Worm (Caenorhabditis elegans) whole organism, late embryonic: ENCODE data around the gene F58A4.6.

Experiments
- C08G9.2 ChIP-seq: sonication (generic microtip); optimal IDR thresholded peaks from 2 replicates; lab custom pipeline; 2016; ENCODE audit warnings: mild to moderate bottlenecking, missing genetic modification characterization, moderate library complexity, missing compliant biosample characterization
- C38D4.7 ChIP-seq: fragments of 200-800 bp; sonication (Bioruptor generic); optimal IDR thresholded peaks from 2 replicates; lab custom pipeline; 2018; ENCODE audit warnings: mild to moderate bottlenecking, missing genetic modification characterization, moderate library complexity, missing compliant biosample characterization
- F13H6.1 ChIP-seq: sonication (generic microtip); optimal IDR thresholded peaks from 2 replicates; lab custom pipeline; 2016; ENCODE audit warnings: missing genetic modification characterization, missing compliant biosample characterization
- K02D7.2 ChIP-seq: sonication (generic microtip); optimal IDR thresholded peaks from 2 replicates; lab custom pipeline; 2017; ENCODE audit warnings: mild to moderate bottlenecking, missing genetic modification characterization, missing compliant biosample characterization
- K09A11.1 ChIP-seq: sonication (generic microtip); optimal IDR thresholded peaks from 2 replicates; lab custom pipeline; 2017; ENCODE audit warnings: antibody characterized with exemption, mild to moderate bottlenecking, missing genetic modification characterization, missing compliant biosample characterization; ENCODE audit not compliant: insufficient read depth
- ceh-14 ChIP-seq: sonication (generic microtip); optimal IDR thresholded peaks from 2 replicates; lab custom pipeline; 2016; ENCODE audit warnings: missing genotype, missing genetic modification characterization, missing compliant biosample characterization
- ceh-18 ChIP-seq: sonication (generic microtip); optimal IDR thresholded peaks from 2 replicates; lab custom pipeline; 2016; ENCODE audit warnings: missing genetic modification characterization, missing compliant biosample characterization
- ceh-30 ChIP-seq: fragments of 150-350 bp; optimal IDR thresholded peaks from 2 replicates; lab custom pipeline; 2014; ENCODE audit warnings: missing biosample characterization, missing genetic modification characterization
- ceh-48 ChIP-seq: sonication (generic microtip); optimal IDR thresholded peaks from 2 replicates; lab custom pipeline; 2016; ENCODE audit warnings: missing genetic modification characterization, inconsistent platforms, missing compliant biosample characterization
- ceh-6 ChIP-seq: fragments of 200-800 bp; sonication (Bioruptor generic); optimal IDR thresholded peaks from 2 replicates; lab custom pipeline; 2018; ENCODE audit warnings: mild to moderate bottlenecking, missing genetic modification characterization, missing compliant biosample characterization
- dmd-4 ChIP-seq: sonication (generic microtip); optimal IDR thresholded peaks from 2 replicates; lab custom pipeline; 2016; ENCODE audit warnings: borderline replicate concordance, missing genetic modification characterization, missing compliant biosample characterization
- dve-1 ChIP-seq: sonication (generic microtip); optimal IDR thresholded peaks from 2 replicates; lab custom pipeline; 2017; ENCODE audit warnings: antibody characterized with exemption, mild to moderate bottlenecking, missing genetic modification characterization, missing compliant biosample characterization
- elt-2 ChIP-seq: sonication (generic microtip); optimal IDR thresholded peaks from 2 replicates; lab custom pipeline; 2016; ENCODE audit warnings: missing genetic modification reagents, missing genetic modification characterization, missing compliant biosample characterization
- eyg-1 ChIP-seq: sonication (generic microtip); optimal IDR thresholded peaks from 2 replicates; lab custom pipeline; 2016; ENCODE audit warnings: missing genotype, missing genetic modification characterization, missing compliant biosample characterization
- fax-1 ChIP-seq: sonication (generic microtip); optimal IDR thresholded peaks from 2 replicates; lab custom pipeline; 2016; ENCODE audit warnings: missing genotype, missing genetic modification characterization, missing compliant biosample characterization
- gmeb-2 ChIP-seq: sonication (generic microtip); optimal IDR thresholded peaks from 2 replicates; lab custom pipeline; 2016; ENCODE audit warnings: missing genetic modification characterization, inconsistent platforms, missing compliant biosample characterization
- hlh-13 ChIP-seq: fragments of 200-800 bp; sonication (Bioruptor generic); optimal IDR thresholded peaks from 2 replicates; lab custom pipeline; 2018; ENCODE audit warnings: mild to moderate bottlenecking, missing genetic modification characterization, missing compliant biosample characterization
- hlh-8 ChIP-seq: sonication (generic microtip); optimal IDR thresholded peaks from 2 replicates; lab custom pipeline; 2016; ENCODE audit warnings: missing genotype, missing genetic modification characterization, missing compliant biosample characterization
- lim-6 ChIP-seq: sonication (generic microtip); optimal IDR thresholded peaks from 2 replicates; lab custom pipeline; 2016; ENCODE audit warnings: missing genetic modification characterization, missing compliant biosample characterization
- nfya-1 ChIP-seq: sonication (generic microtip); optimal IDR thresholded peaks from 2 replicates; lab custom pipeline; 2017; ENCODE audit warnings: missing genetic modification characterization, mild to moderate bottlenecking, missing compliant biosample characterization, antibody characterized with exemption, moderate library complexity
- nhr-11 ChIP-seq: fragments of 150-350 bp; optimal IDR thresholded peaks from 2 replicates; lab custom pipeline; 2014; ENCODE audit warnings: missing biosample characterization, missing genetic modification characterization
- nhr-232 ChIP-seq: sonication (generic microtip); optimal IDR thresholded peaks from 2 replicates; lab custom pipeline; 2016; ENCODE audit warnings: missing genetic modification characterization, missing compliant biosample characterization
- odd-2 ChIP-seq: sonication (generic microtip); optimal IDR thresholded peaks from 2 replicates; lab custom pipeline; 2017; ENCODE audit warnings: antibody characterized with exemption, mild to moderate bottlenecking, missing genetic modification characterization, missing compliant biosample characterization
- pat-9 ChIP-seq: fragments of 200-800 bp; sonication (Bioruptor generic); optimal IDR thresholded peaks from 2 replicates; lab custom pipeline; 2018; ENCODE audit warnings: mild to moderate bottlenecking, missing genetic modification characterization, moderate library complexity, missing compliant biosample characterization
- pax-1 ChIP-seq: fragments of 150-350 bp; optimal IDR thresholded peaks from 2 replicates; lab custom pipeline; 2014; ENCODE audit warnings: missing biosample characterization, missing genetic modification characterization
- pros-1 ChIP-seq: fragments of 150-350 bp; optimal IDR thresholded peaks from 2 replicates; lab custom pipeline; 2014; ENCODE audit warnings: missing biosample characterization, missing genetic modification reagents, missing genetic modification characterization
- rnt-1 ChIP-seq: sonication (generic microtip); optimal IDR thresholded peaks from 2 replicates; lab custom pipeline; 2016; ENCODE audit warnings: missing genetic modification characterization, missing compliant biosample characterization
- sdc-2 ChIP-seq: sonication (generic microtip); optimal IDR thresholded peaks from 2 replicates; lab custom pipeline; 2016; ENCODE audit warnings: missing genotype, missing genetic modification characterization, missing compliant biosample characterization
- syd-9 ChIP-seq: sonication (generic microtip); optimal IDR thresholded peaks from 2 replicates; lab custom pipeline; 2016; ENCODE audit warnings: mild to moderate bottlenecking, missing genetic modification characterization, moderate library complexity, missing compliant biosample characterization
- ttx-3 ChIP-seq: sonication (generic microtip); optimal IDR thresholded peaks from 2 replicates; lab custom pipeline; 2016; ENCODE audit warnings: missing genetic modification reagents, missing genetic modification characterization, missing compliant biosample characterization
- unc-3 ChIP-seq, 2 experiments: fragments of 200-800 bp in 1 of 2; sonication (Bioruptor generic) in 1 of 2; sonication (generic microtip) in 1 of 2; conservative IDR thresholded peaks in 1 of 2; optimal IDR thresholded peaks in 1 of 2; 2 replicates each; pipeline versions ENCODE4 v1.3.6 to Lab custom; 2016 to 2022; ENCODE audit warnings: missing compliant biosample characterization in 2 of 2, missing genetic modification characterization in 2 of 2, missing genetic modification reagents in 1 of 2
- ztf-16 ChIP-seq: sonication (generic microtip); optimal IDR thresholded peaks from 2 replicates; lab custom pipeline; 2017; ENCODE audit warnings: missing genetic modification characterization, missing compliant biosample characterization

The F58A4.6 gene

ce11 chrIII:9619079-9619761 lies 4.9 kb downstream of the F58A4.6 start, which contains the start of gene hlh-11 (continued):
- peak; percentile 57 for TF ChIP-seq rnt-1
- TF ChIP-seq ztf-16 (tag; lab: Kevin White, UChicago) = no peak
- TF ChIP-seq pax-1 (tag; lab: Kevin White, UChicago) = no peak
- no peak for TF ChIP-seq ceh-48 (tag; lab: Kevin White, UChicago)
- TF ChIP-seq K09A11.1 (tag; lab: Kevin White, UChicago) = peak; percentile 17
- TF ChIP-seq odd-2 (tag; lab: Kevin White, UChicago) = no peak
- TF ChIP-seq ceh-30 (tag; lab: Kevin White, UChicago) = no peak
- TF ChIP-seq pros-1 (tag; lab: Kevin White, UChicago) = no peak
- no peak for TF ChIP-seq hlh-13 (GFP tag; lab: Kevin White, UChicago)
- TF ChIP-seq C08G9.2 (tag; lab: Kevin White, UChicago) = no peak
- TF ChIP-seq C38D4.7 (GFP tag; lab: Kevin White, UChicago) = no peak
- no peak for TF ChIP-seq fax-1 (tag; lab: Kevin White, UChicago)
- TF ChIP-seq lim-6 (tag; lab: Kevin White, UChicago) = no peak
- TF ChIP-seq gmeb-2 (tag; lab: Kevin White, UChicago) = no peak
- peak; percentile 3 for TF ChIP-seq syd-9 (tag; lab: Kevin White, UChicago)
- peak; percentile 35 for TF ChIP-seq pat-9
- TF ChIP-seq eyg-1 (tag; lab: Kevin White, UChicago) = no peak
- no peak for TF ChIP-seq K02D7.2 (tag; lab: Kevin White, UChicago)
- TF ChIP-seq nhr-232 (tag; lab: Kevin White, UChicago) = no peak

ce11 chrIII:9620148-9620547 lies 5.9 kb downstream of the F58A4.6 start:
- TF ChIP-seq ceh-18 = peak; percentile 7
- no peak for TF ChIP-seq K02D7.2 (tag; lab: Kevin White, UChicago)

- TF ChIP-seq elt-2 (tag; lab: Kevin White, UChicago) = peak; percentile 93
- TF ChIP-seq ttx-3 = no peak
- TF ChIP-seq, all 69 proteins: peak for 1
Measured at ce11 chrIII:9621840-9622525, 7.7 kb downstream of the F58A4.6 start.

ce11 chrIII:9623460-9623859 lies 9.2 kb downstream of the F58A4.6 start:
- no peak for TF ChIP-seq ttx-3
- no peak for TF ChIP-seq nfya-1 (tag; lab: Kevin White, UChicago)
- no peak for TF ChIP-seq K09A11.1 (tag; lab: Kevin White, UChicago)
- TF ChIP-seq nhr-11 (tag; lab: Kevin White, UChicago) = no peak
- no peak for TF ChIP-seq unc-3 (GFP tag; conservative IDR thresholded peaks at IDR 0.05; lab: Robert Waterston, UW)
- no peak for TF ChIP-seq unc-3 (tag; optimal IDR thresholded peaks at IDR 0.05; lab: Kevin White, UChicago)
- TF ChIP-seq gmeb-2 (tag; lab: Kevin White, UChicago) = no peak
- no peak for TF ChIP-seq ceh-6 (GFP tag; lab: Kevin White, UChicago)
- no peak for TF ChIP-seq dmd-4 (tag; lab: Kevin White, UChicago)
- TF ChIP-seq ceh-14 = no peak
- no peak for TF ChIP-seq sdc-2 (tag; lab: Kevin White, UChicago)
- no peak for TF ChIP-seq lim-6 (tag; lab: Kevin White, UChicago)
- no peak for TF ChIP-seq hlh-8 (tag; lab: Kevin White, UChicago)
- no peak for TF ChIP-seq F13H6.1
- TF ChIP-seq dve-1 (tag; lab: Kevin White, UChicago) = no peak
